Fruit fly (Drosophila melanogaster) whole organism: ENCODE measurements around the gene kek2.

Experiments used
- CG8478 ChIP-seq: fragments of >200 bp; optimal IDR thresholded peaks from 2 replicates; lab custom pipeline; 2018; ENCODE audit warnings: inconsistent platforms
- Dll ChIP-seq: fragments of >200 bp; optimal IDR thresholded peaks from 2 replicates; lab custom pipeline; 2017
- EcR ChIP-seq, 2 experiments: fragments of >200 bp; optimal IDR thresholded peaks; 2 replicates each; lab custom pipeline; 2017; ENCODE audit warnings: missing biosample characterization in 2 of 2, missing genetic modification characterization in 2 of 2, missing genetic modification reagents in 2 of 2
- pan ChIP-seq: fragments of >200 bp; optimal IDR thresholded peaks from 2 replicates; lab custom pipeline; 2017
- psq ChIP-seq: fragments of >200 bp; optimal IDR thresholded peaks from 2 replicates; lab custom pipeline; 2017
- usp ChIP-seq: fragments of >200 bp; optimal IDR thresholded peaks from 2 replicates; lab custom pipeline; 2017; ENCODE audit warnings: missing biosample characterization, missing genetic modification characterization, mixed read lengths

The kek2 gene

dm6 chr2L:11657110-11657509, 75.4 kb downstream of the kek2 start, which contains the start of gene CG43167:
Gene CG43167 (plus strand): TSS chr2L:11657410.
- no peak for TF ChIP-seq CG8478 (lab: Kevin White, UChicago)
- TF ChIP-seq EcR (GFP tag; optimal IDR thresholded peaks at IDR 0.05; lab: Kevin White, UChicago): no peak
- TF ChIP-seq Dll: no peak

- TF ChIP-seq usp (GFP tag; lab: Kevin White, UChicago): no peak
- TF ChIP-seq Dll: no peak
- TF ChIP-seq CG8478 (lab: Kevin White, UChicago): no peak
- TF ChIP-seq psq (lab: Kevin White, UChicago): no peak
- no peak for TF ChIP-seq pan (lab: Kevin White, UChicago)
- no peak for TF ChIP-seq EcR (GFP tag; optimal IDR thresholded peaks at IDR 0.05; lab: Kevin White, UChicago)
These were observed 81.2 kb downstream of the kek2 start, which contains the start of gene CG44477 for dm6 chr2L:11662959-11663358. Gene CG44477 (plus strand): TSS chr2L:11663259.
